Worm (Caenorhabditis elegans) whole organism, L1 larva: ENCODE data around the gene F25G6.9.

ENCODE experiments used
- C16A3.4 ChIP-seq: fragments of 150-350 bp; optimal IDR thresholded peaks from 2 replicates; lab custom pipeline; 2014; ENCODE audit warnings: missing biosample characterization, missing genetic modification characterization
- blmp-1 ChIP-seq: fragments of 150-350 bp; optimal IDR thresholded peaks from 2 replicates; lab custom pipeline; 2014; ENCODE audit warnings: missing biosample characterization, missing genetic modification characterization
- dpl-1 ChIP-seq, 3 experiments: fragments of 150-350 bp in 2 of 3; sonication (generic microtip) in 1 of 3; optimal IDR thresholded peaks; 2 replicates each; lab custom pipeline; 2014 to 2017; ENCODE audit warnings: missing biosample characterization in 3 of 3, missing genetic modification characterization in 3 of 3, missing genetic modification reagents in 3 of 3
- elt-3 ChIP-seq, 6 experiments: fragments of 150-350 bp in 1 of 6; sonication (generic microtip); optimal IDR thresholded peaks; 2 replicates each; lab custom pipeline; 2017 to 2018; ENCODE audit warnings: missing biosample characterization in 6 of 6, missing genetic modification characterization in 6 of 6, inconsistent platforms in 1 of 6
- fos-1 ChIP-seq: fragments of 150-350 bp; optimal IDR thresholded peaks from 2 replicates; lab custom pipeline; 2014; ENCODE audit warnings: missing biosample characterization, missing genetic modification characterization
- hlh-17 ChIP-seq: fragments of 200-800 bp; sonication (Bioruptor generic); optimal IDR thresholded peaks from 2 replicates; lab custom pipeline; 2018; ENCODE audit warnings: missing genetic modification characterization, mild to moderate bottlenecking, missing compliant biosample characterization, moderate library complexity, borderline replicate concordance
- nhr-11 ChIP-seq: fragments of 150-350 bp; optimal IDR thresholded peaks from 2 replicates; lab custom pipeline; 2014; ENCODE audit warnings: missing biosample characterization, missing genetic modification characterization
- nhr-76 ChIP-seq: sonication (generic microtip); optimal IDR thresholded peaks from 2 replicates; lab custom pipeline; 2017; ENCODE audit warnings: missing biosample characterization, missing genetic modification characterization
- snpc-4 ChIP-seq: fragments of 150-350 bp; optimal IDR thresholded peaks from 2 replicates; lab custom pipeline; 2014; ENCODE audit warnings: missing biosample characterization, missing genetic modification characterization

DNA sequence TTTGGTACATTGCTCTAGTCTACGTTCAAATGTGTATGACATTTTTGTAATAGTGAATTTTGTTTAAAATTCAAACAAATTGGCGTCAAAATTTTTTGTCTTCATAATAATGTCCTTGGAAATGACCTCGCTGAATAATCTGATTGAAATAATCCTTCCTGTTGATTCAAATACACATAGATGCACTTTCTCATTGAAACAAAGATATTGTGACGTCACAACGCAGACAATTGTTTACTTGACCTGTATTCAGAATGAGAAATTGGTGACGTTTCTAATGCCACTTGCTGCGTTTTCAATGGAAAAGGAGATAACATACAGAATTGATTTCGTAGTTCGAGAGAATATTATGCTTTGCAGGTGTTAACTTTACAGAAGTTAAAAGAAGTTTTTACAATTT, 35.9 kb downstream of the F25G6.9 start:
- TF ChIP-seq snpc-4 (tag; lab: Kevin White, UChicago) (no peak), nhr-11 (no peak), dpl-1 (GFP tag; optimal IDR thresholded peaks at IDR 0.05; lab: Kevin White, UChicago) (no peak), C16A3.4 (tag; lab: Kevin White, UChicago) (no peak), blmp-1 (tag; lab: Kevin White, UChicago) (no peak), hlh-17 (GFP tag; lab: Kevin White, UChicago) (no peak), nhr-76 (no peak), elt-3 (tag; optimal IDR thresholded peaks at IDR 0.05; lab: Kevin White, UChicago) (no peak), fos-1 (tag; lab: Kevin White, UChicago) (no peak)
